Fruit fly (Drosophila melanogaster): ENCODE data around the gene ome.

ome gene

dm6 chr3L:14678097-14678679 is 5.5 kb downstream of the ome start, which contains the start of gene CG4914 (continued):
- TF ChIP-seq Jarid2 (GFP tag; optimal IDR thresholded peaks at IDR 0.05) (peak; percentile 53), CG3407 (GFP tag; optimal IDR thresholded peaks at IDR 0.05) (peak; percentile 80), crc (GFP tag; optimal IDR thresholded peaks at IDR 0.05) (no peak), CG9876 (GFP tag; optimal IDR thresholded peaks at IDR 0.05) (no peak), fd102C (GFP tag; optimal IDR thresholded peaks at IDR 0.05) (no peak), sd (tag; optimal IDR thresholded peaks at IDR 0.05) (peak; percentile 41), CG14014 (GFP tag; IDR thresholded peaks at IDR 0.05) (peak; percentile 61), gce (GFP tag; IDR thresholded peaks at IDR 0.05) (0 out of 3 replicates have a peak, but pooled peaks have one; percentile 38), fd3F (GFP tag; optimal IDR thresholded peaks at IDR 0.05) (peak; percentile 51), salm (tag; optimal IDR thresholded peaks at IDR 0.05) (peak; percentile 29), CG6791 (GFP tag; IDR thresholded peaks at IDR 0.05; ENCODE audit: partially characterized antibody) (no peak), H2.0 (GFP tag; IDR thresholded peaks at IDR 0.05) (peak; percentile 60; the same call in 1 of the 2 replicates), sna (GFP tag; IDR thresholded peaks at IDR 0.05; ENCODE audit: partially characterized antibody) (no peak), CG8765 (GFP tag; IDR thresholded peaks at IDR 0.05) (peak; percentile 26; the same call in 1 of the 2 replicates), Sin3A (optimal IDR thresholded peaks at IDR 0.05) (no peak), Dll (GFP tag; IDR thresholded peaks at IDR 0.05; ENCODE audit: partially characterized antibody) (no peak), CG8924 (tag; optimal IDR thresholded peaks at IDR 0.05) (peak; percentile 80), prd (optimal IDR thresholded peaks at IDR 0.05) (no peak), prd (GFP tag; IDR thresholded peaks at IDR 0.05) (peak; percentile 83), CG15011 (GFP tag; optimal IDR thresholded peaks at IDR 0.05) (peak; percentile 59), CG10267 (tag; optimal IDR thresholded peaks at IDR 0.05) (peak; percentile 81), CHES-1-like (GFP tag; optimal IDR thresholded peaks at IDR 0.05) (no peak), gfzf (GFP tag; optimal IDR thresholded peaks at IDR 0.05) (no peak), sob (GFP tag; IDR thresholded peaks at IDR 0.05) (no peak), ftz-f1 (GFP tag; optimal IDR thresholded peaks at IDR 0.05) (no peak), CG4854 (GFP tag; optimal IDR thresholded peaks at IDR 0.05) (no peak), CG17385 (GFP tag; optimal IDR thresholded peaks at IDR 0.05) (peak; percentile 60), Deaf1 (tag; optimal IDR thresholded peaks at IDR 0.05) (peak; percentile 55), CG5180 (GFP tag; optimal IDR thresholded peaks at IDR 0.05) (peak; percentile 31), ken (GFP tag; IDR thresholded peaks at IDR 0.05) (no peak), CG11696 (GFP tag; IDR thresholded peaks at IDR 0.05) (no peak), CG2875 (GFP tag; optimal IDR thresholded peaks at IDR 0.05) (peak; percentile 74), mirr (GFP tag; optimal IDR thresholded peaks at IDR 0.05) (no peak), Lim3 (GFP tag; IDR thresholded peaks at IDR 0.05) (no peak), CG7963 (GFP tag; IDR thresholded peaks at IDR 0.05; ENCODE audit: partially characterized antibody) (no peak), CG7928 (GFP tag; optimal IDR thresholded peaks at IDR 0.05) (no peak), CG5245 (GFP tag; optimal IDR thresholded peaks at IDR 0.05) (peak; percentile 55), YL-1 (GFP tag; optimal IDR thresholded peaks at IDR 0.05) (no peak), HmgD (GFP tag; optimal IDR thresholded peaks at IDR 0.05) (no peak), CG10147 (GFP tag; optimal IDR thresholded peaks at IDR 0.05) (peak; percentile 53), CG15073 (GFP tag; optimal IDR thresholded peaks at IDR 0.05) (no peak), gsb-n (tag; optimal IDR thresholded peaks at IDR 0.05) (peak; percentile 87), rib (GFP tag; IDR thresholded peaks at IDR 0.05) (no peak), CG6272 (GFP tag; IDR thresholded peaks at IDR 0.05) (0 out of 2 replicates have a peak, but pooled peaks have one; percentile 34), pb (GFP tag; optimal IDR thresholded peaks at IDR 0.05) (no peak), toy (GFP tag; IDR thresholded peaks at IDR 0.05) (no peak), D19A (tag; optimal IDR thresholded peaks at IDR 0.05) (peak; percentile 85), br (optimal IDR thresholded peaks at IDR 0.05) (no peak), dimm (GFP tag; IDR thresholded peaks at IDR 0.05) (peak; percentile 40; the same call in 1 of the 2 replicates), unpg (GFP tag; optimal IDR thresholded peaks at IDR 0.05) (peak; percentile 84), CG10274 (GFP tag; optimal IDR thresholded peaks at IDR 0.05) (peak; percentile 36)

Data from whole organism, embryonic.